Fruit fly (Drosophila melanogaster) whole organism, wandering third instar larva: ENCODE measurements around the gene CG42876.

Source experiments
- CG9705 ChIP-seq: fragments of 200-800 bp; sonication (Bioruptor generic); optimal IDR thresholded peaks from 2 replicates; lab custom pipeline; 2018; ENCODE audit warnings: missing biosample characterization, mild to moderate bottlenecking, missing genetic modification characterization
- CrebA ChIP-seq: fragments of 200-800 bp; sonication (Bioruptor generic); optimal IDR thresholded peaks from 2 replicates; lab custom pipeline; 2016; ENCODE audit warnings: missing biosample characterization, mild to moderate bottlenecking, missing genetic modification characterization, borderline replicate concordance
- Dfd ChIP-seq: fragments of >200 bp; optimal IDR thresholded peaks from 2 replicates; lab custom pipeline; 2017; ENCODE audit warnings: missing biosample characterization, missing genetic modification characterization
- Myc ChIP-seq: fragments of >200 bp; optimal IDR thresholded peaks from 2 replicates; lab custom pipeline; 2017
- N ChIP-seq: fragments of >200 bp; optimal IDR thresholded peaks from 2 replicates; lab custom pipeline; 2018; ENCODE audit warnings: missing biosample characterization, missing external identifiers, missing genetic modification characterization
- Sp1 ChIP-seq: fragments of 200-800 bp; sonication (Bioruptor generic); optimal IDR thresholded peaks from 3 replicates; lab custom pipeline; 2019; ENCODE audit warnings: missing biosample characterization, mild to moderate bottlenecking, missing genetic modification characterization, moderate library complexity
- br ChIP-seq: fragments of 200-800 bp; sonication (Bioruptor generic); optimal IDR thresholded peaks from 2 replicates; lab custom pipeline; 2016; ENCODE audit warnings: missing biosample characterization, missing genetic modification characterization
- dmrt93B ChIP-seq: fragments of 200-800 bp; sonication (Bioruptor generic); optimal IDR thresholded peaks from 2 replicates; lab custom pipeline; 2018; ENCODE audit warnings: missing biosample characterization, mild to moderate bottlenecking, missing genetic modification characterization
- fru ChIP-seq: fragments of 200-800 bp; sonication (Bioruptor generic); optimal IDR thresholded peaks from 3 replicates; lab custom pipeline; 2016; ENCODE audit warnings: missing biosample characterization, mild to moderate bottlenecking, missing genetic modification characterization
- lola ChIP-seq: fragments of >200 bp; optimal IDR thresholded peaks from 2 replicates; lab custom pipeline; 2017; ENCODE audit warnings: missing biosample characterization, missing genetic modification characterization
- pan ChIP-seq: fragments of >200 bp; optimal IDR thresholded peaks from 2 replicates; lab custom pipeline; 2017
- psq ChIP-seq: fragments of 200-800 bp; sonication (Bioruptor generic); optimal IDR thresholded peaks from 3 replicates; lab custom pipeline; 2017; ENCODE audit warnings: missing biosample characterization, mild to moderate bottlenecking, missing genetic modification characterization, moderate library complexity
- tai ChIP-seq: sonication (Bioruptor generic); optimal IDR thresholded peaks from 2 replicates; lab custom pipeline; 2016; ENCODE audit warnings: missing biosample characterization, missing genetic modification characterization
- usp ChIP-seq: fragments of >200 bp; optimal IDR thresholded peaks from 2 replicates; lab custom pipeline; 2017; ENCODE audit warnings: missing biosample characterization, missing genetic modification characterization

dm6 chr2L:15846600-15846999 is 34.7 kb upstream of the CG42876 start:
- TF ChIP-seq N (GFP tag; lab: Kevin White, UChicago) (no peak), lola (no peak), Dfd (no peak), br (GFP tag; lab: Kevin White, UChicago) (no peak), pan (lab: Kevin White, UChicago) (no peak), usp (no peak), psq (GFP tag; lab: Kevin White, UChicago) (no peak), CrebA (GFP tag; lab: Kevin White, UChicago) (no peak), CG9705 (no peak), dmrt93B (GFP tag; lab: Kevin White, UChicago) (no peak), fru (no peak), tai (no peak), Myc (lab: Kevin White, UChicago) (no peak), Sp1 (GFP tag; lab: Kevin White, UChicago) (no peak)
